Worm (Caenorhabditis elegans) whole organism, late embryonic: ENCODE data around the gene sek-3.

ENCODE experiments used
- K09A11.1 ChIP-seq: sonication (generic microtip); optimal IDR thresholded peaks from 2 replicates; lab custom pipeline; 2017; ENCODE audit warnings: antibody characterized with exemption, mild to moderate bottlenecking, missing genetic modification characterization, missing compliant biosample characterization; ENCODE audit not compliant: insufficient read depth
- ceh-2 ChIP-seq: sonication (generic microtip); optimal IDR thresholded peaks from 2 replicates; lab custom pipeline; 2016; ENCODE audit warnings: missing genotype, missing genetic modification characterization, missing compliant biosample characterization
- fkh-10 ChIP-seq: fragments of 150-350 bp; optimal IDR thresholded peaks from 2 replicates; lab custom pipeline; 2014; ENCODE audit warnings: missing biosample characterization, missing genetic modification reagents, missing genetic modification characterization
- gmeb-2 ChIP-seq: sonication (generic microtip); optimal IDR thresholded peaks from 2 replicates; lab custom pipeline; 2016; ENCODE audit warnings: missing genetic modification characterization, inconsistent platforms, missing compliant biosample characterization
- hlh-15 ChIP-seq: sonication (generic microtip); optimal IDR thresholded peaks from 2 replicates; lab custom pipeline; 2016; ENCODE audit warnings: missing genetic modification characterization, missing compliant biosample characterization
- hlh-30 ChIP-seq: sonication (generic microtip); optimal IDR thresholded peaks from 2 replicates; lab custom pipeline; 2017; ENCODE audit warnings: antibody characterized with exemption, missing genetic modification characterization, missing compliant biosample characterization; ENCODE audit not compliant: insufficient read depth
- odd-2 ChIP-seq: sonication (generic microtip); optimal IDR thresholded peaks from 2 replicates; lab custom pipeline; 2017; ENCODE audit warnings: antibody characterized with exemption, mild to moderate bottlenecking, missing genetic modification characterization, missing compliant biosample characterization
- pqm-1 ChIP-seq: sonication (generic microtip); optimal IDR thresholded peaks from 2 replicates; lab custom pipeline; 2016; ENCODE audit warnings: missing genetic modification characterization, missing compliant biosample characterization
- ref-2 ChIP-seq: sonication (generic microtip); optimal IDR thresholded peaks from 2 replicates; lab custom pipeline; 2016; ENCODE audit warnings: missing genetic modification characterization, missing compliant biosample characterization
- sox-2 ChIP-seq: fragments of 200-800 bp; sonication (Bioruptor generic); IDR thresholded peaks from 2 replicates; pipeline ENCODE4 v1.3.6; 2022; ENCODE audit warnings: missing genetic modification reagents, missing genetic modification characterization, missing compliant biosample characterization
- unc-3 ChIP-seq, 2 experiments: fragments of 200-800 bp in 1 of 2; sonication (Bioruptor generic) in 1 of 2; sonication (generic microtip) in 1 of 2; conservative IDR thresholded peaks in 1 of 2; optimal IDR thresholded peaks in 1 of 2; 2 replicates each; pipeline versions ENCODE4 v1.3.6 to Lab custom; 2016 to 2022; ENCODE audit warnings: missing compliant biosample characterization in 2 of 2, missing genetic modification characterization in 2 of 2, missing genetic modification reagents in 1 of 2

DNA sequence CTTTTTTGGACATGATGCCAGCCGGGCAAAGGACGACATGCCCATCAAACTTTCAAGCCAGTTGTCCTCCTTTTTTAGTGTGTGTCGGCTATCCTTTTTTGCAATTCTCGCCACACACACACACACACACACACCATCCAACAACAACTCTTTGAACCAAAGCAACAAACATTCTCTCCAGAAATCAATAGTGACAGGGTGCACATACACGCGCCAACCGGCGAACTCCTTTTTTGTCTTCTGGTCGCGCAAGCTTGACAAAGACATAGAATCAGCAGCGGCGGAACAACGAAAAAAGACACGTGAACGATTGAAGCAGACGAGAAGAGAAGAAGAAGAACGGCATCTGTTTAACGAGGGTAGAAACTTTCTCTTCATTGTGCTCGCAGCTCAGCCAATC is 36.6 kb upstream of the sek-3 start:
- TF ChIP-seq unc-3 (GFP tag; conservative IDR thresholded peaks at IDR 0.05; lab: Robert Waterston, UW) (no peak), unc-3 (tag; optimal IDR thresholded peaks at IDR 0.05; lab: Kevin White, UChicago) (no peak), sox-2 (GFP tag; lab: Robert Waterston, UW) (no peak), hlh-15 (tag; lab: Kevin White, UChicago) (no peak), ref-2 (tag; lab: Kevin White, UChicago) (no peak), gmeb-2 (no peak), pqm-1 (tag; lab: Kevin White, UChicago) (no peak), odd-2 (tag; lab: Kevin White, UChicago) (no peak), ceh-2 (tag; lab: Kevin White, UChicago) (no peak), hlh-30 (tag; lab: Kevin White, UChicago) (no peak), fkh-10 (GFP tag; lab: Kevin White, UChicago) (no peak), K09A11.1 (no peak)
